Worm (Caenorhabditis elegans): ENCODE data around the gene Y49E10.27.
A peak's percentile ranks its signal among the peaks of the same experiment; 100 is the strongest.

Y49E10.27 gene

ce11 chrIII:12453785-12454184 lies 19.6 kb downstream of the Y49E10.27 start:
- TF ChIP-seq zag-1 (tag; optimal IDR thresholded peaks at IDR 0.05) (no peak), lsy-2 (tag; optimal IDR thresholded peaks at IDR 0.05) (no peak), fos-1 (tag; optimal IDR thresholded peaks at IDR 0.05) (peak; percentile 65), lin-39 (tag; optimal IDR thresholded peaks at IDR 0.05) (no peak)

- TF ChIP-seq gmeb-1 (tag; optimal IDR thresholded peaks at IDR 0.05) (peak; percentile 25), lin-39 (tag; optimal IDR thresholded peaks at IDR 0.05) (no peak), ztf-11 (tag; optimal IDR thresholded peaks at IDR 0.05) (no peak), mdl-1 (tag; optimal IDR thresholded peaks at IDR 0.05) (no peak), nhr-237 (tag; optimal IDR thresholded peaks at IDR 0.05) (no peak), ztf-4 (tag; optimal IDR thresholded peaks at IDR 0.05) (peak; percentile 81), peb-1 (tag; optimal IDR thresholded peaks at IDR 0.05) (no peak)
Observed at ce11 chrIII:12455651-12456420, 21.6 kb downstream of the Y49E10.27 start.

ce11 chrIII:12456801-12457647 lies 22.8 kb downstream of the Y49E10.27 start, which contains the start of the genes scav-3 and Y49E10.21:
TSS of gene scav-3 (minus strand) at chrIII:12456850.
TSS of gene Y49E10.21 (plus strand) at chrIII:12457597.
- peak; percentile 52 for TF ChIP-seq crh-2 (tag; optimal IDR thresholded peaks at IDR 0.05)
- TF ChIP-seq unc-55 (GFP tag; optimal IDR thresholded peaks at IDR 0.05): peak; percentile 28
- TF ChIP-seq C34F6.9 (tag; optimal IDR thresholded peaks at IDR 0.05): peak; percentile 70
- no peak for TF ChIP-seq ztf-4 (tag; optimal IDR thresholded peaks at IDR 0.05)
- peak; percentile 59 for TF ChIP-seq fos-1 (tag; optimal IDR thresholded peaks at IDR 0.05)
- peak; percentile 14 for TF ChIP-seq gmeb-1 (tag; optimal IDR thresholded peaks at IDR 0.05)
- no peak for TF ChIP-seq nhr-77 (tag; optimal IDR thresholded peaks at IDR 0.05)
- TF ChIP-seq elt-1 (tag; optimal IDR thresholded peaks at IDR 0.05): no peak
- TF ChIP-seq sem-4 (tag; optimal IDR thresholded peaks at IDR 0.05): peak; percentile 35
- peak; percentile 44 for TF ChIP-seq nhr-129 (tag; optimal IDR thresholded peaks at IDR 0.05)
- TF ChIP-seq lsy-2 (tag; optimal IDR thresholded peaks at IDR 0.05): peak in 1 of 2 experiments; percentile 58
- TF ChIP-seq nhr-237 (tag; optimal IDR thresholded peaks at IDR 0.05): no peak
- peak; percentile 35 for TF ChIP-seq skn-1 (tag; optimal IDR thresholded peaks at IDR 0.05)
- no peak for TF ChIP-seq snpc-4 (tag; optimal IDR thresholded peaks at IDR 0.05)

ce11 chrIII:12458970-12459369 lies 24.8 kb downstream of the Y49E10.27 start:
- no peak for TF ChIP-seq egl-27 (tag; optimal IDR thresholded peaks at IDR 0.05)
- TF ChIP-seq unc-55 (GFP tag; optimal IDR thresholded peaks at IDR 0.05): no peak
- no peak for TF ChIP-seq mbf-1 (tag; optimal IDR thresholded peaks at IDR 0.05)
- no peak for TF ChIP-seq nhr-23 (tag; optimal IDR thresholded peaks at IDR 0.05)
- TF ChIP-seq crh-2 (tag; optimal IDR thresholded peaks at IDR 0.05): no peak
- no peak for TF ChIP-seq lin-13 (GFP tag; optimal IDR thresholded peaks at IDR 0.05)
- no peak for TF ChIP-seq lin-39 (tag; optimal IDR thresholded peaks at IDR 0.05)
- TF ChIP-seq ceh-82 (tag; optimal IDR thresholded peaks at IDR 0.05): no peak
- TF ChIP-seq nhr-77 (tag; optimal IDR thresholded peaks at IDR 0.05): no peak
- no peak for TF ChIP-seq elt-3 (tag; optimal IDR thresholded peaks at IDR 0.05)
- no peak for TF ChIP-seq gmeb-1 (tag; optimal IDR thresholded peaks at IDR 0.05)
- TF ChIP-seq lsy-2 (tag; optimal IDR thresholded peaks at IDR 0.05): no peak
- no peak for TF ChIP-seq dmd-4 (tag; optimal IDR thresholded peaks at IDR 0.05)
- no peak for TF ChIP-seq peb-1 (tag; optimal IDR thresholded peaks at IDR 0.05)
- no peak for TF ChIP-seq sma-3 (GFP tag; optimal IDR thresholded peaks at IDR 0.05)
- TF ChIP-seq nhr-25 (tag; optimal IDR thresholded peaks at IDR 0.05): no peak
- no peak for TF ChIP-seq nhr-237 (tag; optimal IDR thresholded peaks at IDR 0.05)
- TF ChIP-seq fos-1 (tag; optimal IDR thresholded peaks at IDR 0.05): no peak
- no peak for TF ChIP-seq zag-1 (tag; optimal IDR thresholded peaks at IDR 0.05)

- TF ChIP-seq lin-13 (GFP tag; optimal IDR thresholded peaks at IDR 0.05) (no peak), snpc-4 (tag; optimal IDR thresholded peaks at IDR 0.05) (no peak), nhr-21 (tag; optimal IDR thresholded peaks at IDR 0.05) (no peak), crh-2 (tag; optimal IDR thresholded peaks at IDR 0.05) (no peak), R02D3.7 (tag; optimal IDR thresholded peaks at IDR 0.05) (no peak), skn-1 (tag; optimal IDR thresholded peaks at IDR 0.05) (no peak), ztf-11 (tag; optimal IDR thresholded peaks at IDR 0.05) (no peak), Y55F3AM.14 (GFP tag; optimal IDR thresholded peaks at IDR 0.05) (no peak), sma-3 (GFP tag; optimal IDR thresholded peaks at IDR 0.05) (no peak), peb-1 (tag; optimal IDR thresholded peaks at IDR 0.05) (no peak), dmd-4 (tag; optimal IDR thresholded peaks at IDR 0.05) (no peak), mab-5 (tag; optimal IDR thresholded peaks at IDR 0.05) (no peak), lin-11 (tag; optimal IDR thresholded peaks at IDR 0.05) (no peak), ztf-4 (tag; optimal IDR thresholded peaks at IDR 0.05) (no peak), nhr-10 (tag; optimal IDR thresholded peaks at IDR 0.05) (no peak), sem-4 (tag; optimal IDR thresholded peaks at IDR 0.05) (no peak)
Observed at ce11 chrIII:12466310-12466709, 32.1 kb downstream of the Y49E10.27 start, which contains the start of gene pstk-1. TSS of gene pstk-1 (plus strand) at chrIII:12466610.
